Worm (Caenorhabditis elegans) whole organism, L1 larva: Measurements from ENCODE around the gene Y53G8AM.7.

Experiments
- C04F5.9 ChIP-seq: sonication (generic microtip); optimal IDR thresholded peaks from 2 replicates; lab custom pipeline; 2016; ENCODE audit warnings: missing genetic modification characterization, missing compliant biosample characterization
- C34B4.2 ChIP-seq: sonication (generic microtip); optimal IDR thresholded peaks from 2 replicates; lab custom pipeline; 2017; ENCODE audit warnings: mild to moderate bottlenecking, missing genetic modification characterization, missing compliant biosample characterization
- F16B12.6 ChIP-seq: fragments of 150-350 bp; optimal IDR thresholded peaks from 2 replicates; lab custom pipeline; 2014; ENCODE audit warnings: missing biosample characterization, missing genetic modification characterization
- aha-1 ChIP-seq: fragments of 150-350 bp; optimal IDR thresholded peaks from 2 replicates; lab custom pipeline; 2014; ENCODE audit warnings: missing biosample characterization, missing genetic modification characterization
- aly-2 ChIP-seq: fragments of 150-350 bp; optimal IDR thresholded peaks from 2 replicates; lab custom pipeline; 2014; ENCODE audit warnings: missing biosample characterization, missing genetic modification characterization
- blmp-1 ChIP-seq: fragments of 150-350 bp; optimal IDR thresholded peaks from 2 replicates; lab custom pipeline; 2014; ENCODE audit warnings: missing biosample characterization, missing genetic modification characterization
- ceh-63 ChIP-seq: fragments of 200-800 bp; sonication (Bioruptor generic); optimal IDR thresholded peaks from 2 replicates; lab custom pipeline; 2018; ENCODE audit warnings: mild to moderate bottlenecking, missing genetic modification characterization, missing compliant biosample characterization
- ceh-8 ChIP-seq: fragments of 200-800 bp; sonication (Bioruptor generic); optimal IDR thresholded peaks from 2 replicates; lab custom pipeline; 2018; ENCODE audit warnings: mild to moderate bottlenecking, missing genetic modification characterization, moderate library complexity, missing compliant biosample characterization
- ceh-90 ChIP-seq: sonication (generic microtip); optimal IDR thresholded peaks from 2 replicates; lab custom pipeline; 2016; ENCODE audit warnings: missing genetic modification characterization, missing compliant biosample characterization
- efl-1 ChIP-seq, 4 experiments: fragments of 150-350 bp; optimal IDR thresholded peaks in 3 of 4; peaks in 1 of 4; 1 replicate in 1 of 4; 2 replicates in 3 of 4; lab custom pipeline; 2014; ENCODE audit warnings: missing biosample characterization in 2 of 4, missing genetic modification characterization in 2 of 4, missing genetic modification reagents in 2 of 4
- egl-13 ChIP-seq: sonication (generic microtip); optimal IDR thresholded peaks from 2 replicates; lab custom pipeline; 2016; ENCODE audit warnings: missing genotype, missing genetic modification reagents, missing genetic modification characterization, missing compliant biosample characterization
- elt-2 ChIP-seq: sonication (generic microtip); optimal IDR thresholded peaks from 2 replicates; lab custom pipeline; 2016; ENCODE audit warnings: missing genetic modification characterization, mild to moderate bottlenecking, inconsistent platforms, missing compliant biosample characterization, missing genetic modification reagents
- fkh-10 ChIP-seq: sonication (generic microtip); optimal IDR thresholded peaks from 2 replicates; lab custom pipeline; 2017; ENCODE audit warnings: missing biosample characterization, missing genetic modification reagents, missing genetic modification characterization
- fkh-8 ChIP-seq: sonication (generic microtip); optimal IDR thresholded peaks from 2 replicates; lab custom pipeline; 2016; ENCODE audit warnings: mild to moderate bottlenecking, missing genetic modification characterization, missing compliant biosample characterization
- hlh-4 ChIP-seq: sonication (generic microtip); optimal IDR thresholded peaks from 2 replicates; lab custom pipeline; 2016; ENCODE audit warnings: mild to moderate bottlenecking, missing genetic modification characterization, missing compliant biosample characterization
- hpl-2 ChIP-seq: fragments of 150-350 bp; optimal IDR thresholded peaks from 2 replicates; lab custom pipeline; 2014; ENCODE audit warnings: missing biosample characterization, missing genetic modification reagents, missing genetic modification characterization
- irx-1 ChIP-seq: sonication (generic microtip); optimal IDR thresholded peaks from 2 replicates; lab custom pipeline; 2016; ENCODE audit warnings: missing genetic modification characterization, missing compliant biosample characterization
- isw-1 ChIP-seq: fragments of 200-800 bp; sonication (Bioruptor generic); IDR thresholded peaks from 2 replicates; pipeline ENCODE4 v1.3.6; 2022; ENCODE audit warnings: missing genetic modification characterization, missing compliant biosample characterization
- lin-35 ChIP-seq, 2 experiments: fragments of 150-350 bp; optimal IDR thresholded peaks; 2 replicates each; lab custom pipeline; 2014; ENCODE audit warnings: missing biosample characterization in 2 of 2, missing genetic modification characterization in 2 of 2, missing genetic modification reagents in 2 of 2
- lsy-2 ChIP-seq, 2 experiments: fragments of 150-350 bp; optimal IDR thresholded peaks; 2 replicates each; lab custom pipeline; 2014; ENCODE audit warnings: missing biosample characterization in 2 of 2, missing genetic modification characterization in 2 of 2
- mab-9 ChIP-seq: fragments of 200-800 bp; sonication (Bioruptor generic); IDR thresholded peaks from 2 replicates; pipeline ENCODE4 v1.3.6; 2022; ENCODE audit warnings: missing genetic modification reagents, missing genetic modification characterization, missing compliant biosample characterization
- mdl-1 ChIP-seq, 2 experiments: fragments of 150-350 bp; optimal IDR thresholded peaks; 2 replicates each; lab custom pipeline; 2014 to 2017; ENCODE audit warnings: missing biosample characterization in 2 of 2, missing genetic modification characterization in 2 of 2, inconsistent platforms in 1 of 2
- nhr-20 ChIP-seq: sonication (generic microtip); optimal IDR thresholded peaks from 2 replicates; lab custom pipeline; 2016; ENCODE audit warnings: mild to moderate bottlenecking, missing genetic modification characterization, missing compliant biosample characterization
- nhr-237 ChIP-seq: fragments of 150-350 bp; optimal IDR thresholded peaks from 2 replicates; lab custom pipeline; 2014; ENCODE audit warnings: missing biosample characterization, missing genetic modification characterization
- nhr-47 ChIP-seq: sonication (generic microtip); optimal IDR thresholded peaks from 2 replicates; lab custom pipeline; 2016; ENCODE audit warnings: mild to moderate bottlenecking, missing genetic modification characterization, moderate library complexity, missing compliant biosample characterization
- nhr-71 ChIP-seq: sonication (generic microtip); optimal IDR thresholded peaks from 2 replicates; lab custom pipeline; 2016; ENCODE audit warnings: mild to moderate bottlenecking, missing genetic modification characterization, moderate library complexity, missing compliant biosample characterization
- nhr-84 ChIP-seq: sonication (generic microtip); optimal IDR thresholded peaks from 2 replicates; lab custom pipeline; 2017; ENCODE audit warnings: missing biosample characterization, missing genetic modification characterization
- nhr-85 ChIP-seq: sonication (generic microtip); peaks from one replicate; lab custom pipeline; 2016; ENCODE audit warnings: missing genetic modification characterization, inconsistent platforms, missing compliant biosample characterization
- pag-3 ChIP-seq: sonication (generic microtip); optimal IDR thresholded peaks from 2 replicates; lab custom pipeline; 2017; ENCODE audit warnings: missing genetic modification characterization, mild to moderate bottlenecking, missing compliant biosample characterization, antibody characterized with exemption, borderline replicate concordance; ENCODE audit not compliant: insufficient read depth
- pqm-1 ChIP-seq: sonication (generic microtip); optimal IDR thresholded peaks from 3 replicates; lab custom pipeline; 2017; ENCODE audit warnings: missing biosample characterization, missing genetic modification characterization
- snpc-4 ChIP-seq: fragments of 150-350 bp; optimal IDR thresholded peaks from 2 replicates; lab custom pipeline; 2014; ENCODE audit warnings: missing biosample characterization, missing genetic modification characterization
- sptf-1 ChIP-seq: fragments of 150-350 bp; optimal IDR thresholded peaks from 2 replicates; lab custom pipeline; 2014; ENCODE audit warnings: missing biosample characterization, missing genetic modification characterization
- unc-130 ChIP-seq: fragments of 150-350 bp; optimal IDR thresholded peaks from 2 replicates; lab custom pipeline; 2017; ENCODE audit warnings: missing biosample characterization, missing genetic modification characterization, inconsistent platforms
- xbp-1 ChIP-seq: sonication (generic microtip); optimal IDR thresholded peaks from 2 replicates; lab custom pipeline; 2016; ENCODE audit warnings: missing genetic modification characterization, missing compliant biosample characterization
- ztf-11 ChIP-seq, 2 experiments: sonication (generic microtip); optimal IDR thresholded peaks; 2 replicates each; lab custom pipeline; 2016 to 2017; ENCODE audit warnings: missing genetic modification characterization in 2 of 2, missing biosample characterization in 1 of 2, missing compliant biosample characterization in 1 of 2

The Y53G8AM.7 gene

ce11 chrIII:3266602-3267001 lies at the start of gene Y53G8AM.7:
Y53G8AM.7 (minus strand) TSS chrIII:3266702.
- TF ChIP-seq efl-1 (optimal IDR thresholded peaks at IDR 0.05; lab: Kevin White, UChicago) (no peak), efl-1 (GFP tag; optimal IDR thresholded peaks at IDR 0.05 in 1 of 2; lab: Kevin White, UChicago) (peak in 1 of 2 experiments; percentile 17), nhr-47 (tag; lab: Kevin White, UChicago) (no peak), ztf-11 (tag; optimal IDR thresholded peaks at IDR 0.05; lab: Kevin White, UChicago) (no peak), unc-130 (tag; lab: Kevin White, UChicago) (no peak), hpl-2 (GFP tag; lab: Kevin White, UChicago) (no peak), C04F5.9 (tag; lab: Kevin White, UChicago) (no peak), fkh-8 (tag; lab: Kevin White, UChicago) (peak; percentile 14), pqm-1 (tag; lab: Kevin White, UChicago) (no peak), ceh-63 (GFP tag; lab: Kevin White, UChicago) (no peak), nhr-20 (tag; lab: Kevin White, UChicago) (no peak), elt-2 (tag; lab: Kevin White, UChicago) (no peak), nhr-71 (no peak), pag-3 (tag; lab: Kevin White, UChicago) (no peak), lin-35 (GFP tag; optimal IDR thresholded peaks at IDR 0.05; lab: Kevin White, UChicago) (no peak)

DNA sequence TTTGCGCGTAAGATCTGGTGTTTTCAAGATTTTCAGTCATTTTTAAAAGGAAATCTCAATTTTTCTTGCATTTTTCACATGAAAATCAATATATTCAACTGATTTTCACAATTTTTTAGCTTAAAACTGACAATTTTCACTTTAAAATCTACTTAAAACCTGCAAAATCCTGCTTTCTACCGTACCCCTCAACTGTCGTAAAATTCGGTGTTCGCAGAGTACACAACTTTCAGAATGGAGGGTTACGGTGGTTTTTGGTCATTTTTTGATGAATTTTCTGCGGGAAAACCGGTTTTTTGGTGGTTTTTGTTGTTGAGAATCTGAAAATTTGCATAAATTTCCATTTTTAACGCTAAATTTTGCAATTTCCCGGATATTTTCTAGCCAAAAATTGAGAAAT lies 45.6 kb upstream of the Y53G8AM.7 start:
- TF ChIP-seq egl-13 = no peak
- peak; percentile 70 to 90 for TF ChIP-seq lsy-2 (tag; optimal IDR thresholded peaks at IDR 0.05; lab: Kevin White, UChicago)
- no peak for TF ChIP-seq hlh-4
- peak; percentile 57 for TF ChIP-seq F16B12.6
- TF ChIP-seq efl-1 (optimal IDR thresholded peaks at IDR 0.05; lab: Kevin White, UChicago) = no peak
- TF ChIP-seq efl-1 (GFP tag; optimal IDR thresholded peaks at IDR 0.05 in 1 of 2; lab: Kevin White, UChicago) = peak in 1 of 2 experiments; percentile 30

ce11 chrIII:3311607-3312006 lies 45.1 kb upstream of the Y53G8AM.7 start:
- TF ChIP-seq efl-1 (optimal IDR thresholded peaks at IDR 0.05; lab: Kevin White, UChicago) (no peak), efl-1 (GFP tag; optimal IDR thresholded peaks at IDR 0.05 in 1 of 2; lab: Kevin White, UChicago) (peak in 1 of 2 experiments; percentile 15), ceh-90 (tag; lab: Kevin White, UChicago) (no peak), nhr-85 (tag; lab: Kevin White, UChicago) (peak; percentile 51)

ce11 chrIII:3310876-3311597 lies 44.5 kb upstream of the Y53G8AM.7 start, which contains the start of gene ral-1:
ral-1 (plus strand) TSS chrIII:3311310.
- TF ChIP-seq nhr-85 (tag; lab: Kevin White, UChicago) (peak; percentile 62), nhr-84 (tag; lab: Kevin White, UChicago) (no peak), blmp-1 (peak; percentile 4), unc-130 (tag; lab: Kevin White, UChicago) (no peak), irx-1 (tag; lab: Kevin White, UChicago) (no peak), nhr-47 (tag; lab: Kevin White, UChicago) (no peak), aha-1 (tag; lab: Kevin White, UChicago) (no peak), C04F5.9 (tag; lab: Kevin White, UChicago) (no peak), F16B12.6 (peak; percentile 12), C34B4.2 (tag; lab: Kevin White, UChicago) (no peak), lsy-2 (tag; optimal IDR thresholded peaks at IDR 0.05; lab: Kevin White, UChicago) (peak in 1 of 2 experiments; percentile 0), fkh-8 (tag; lab: Kevin White, UChicago) (peak; percentile 50), mab-9 (GFP tag; lab: Robert Waterston, UW) (no peak), efl-1 (optimal IDR thresholded peaks at IDR 0.05; lab: Kevin White, UChicago) (no peak), efl-1 (GFP tag; optimal IDR thresholded peaks at IDR 0.05 in 1 of 2; lab: Kevin White, UChicago) (peak in 1 of 2 experiments; percentile 62), pag-3 (tag; lab: Kevin White, UChicago) (no peak)
- TF ChIP-seq, all 84 proteins: peak for 6

DNA sequence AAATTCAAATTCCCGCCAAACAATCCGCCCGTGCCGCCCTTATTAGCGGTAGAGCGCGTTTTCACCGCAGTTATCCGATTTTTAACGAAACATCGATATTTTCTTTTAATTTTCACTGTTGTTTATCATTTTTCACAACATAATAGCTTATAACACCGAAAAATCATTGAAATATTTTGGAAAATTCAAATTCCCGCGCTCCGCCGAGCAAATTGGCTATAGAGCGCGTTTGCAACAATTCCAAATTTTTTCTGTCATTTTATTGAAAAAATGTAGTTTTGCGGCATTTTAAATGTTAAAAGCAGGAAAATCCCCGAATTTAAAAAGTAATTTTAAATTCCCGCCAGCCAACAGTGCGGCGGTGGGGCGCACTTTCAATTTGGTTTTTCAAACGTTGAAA lies 43.2 kb upstream of the Y53G8AM.7 start:
- TF ChIP-seq mdl-1 (tag; optimal IDR thresholded peaks at IDR 0.05; lab: Kevin White, UChicago) = no peak
- no peak for TF ChIP-seq aly-2 (tag; lab: Kevin White, UChicago)
- no peak for TF ChIP-seq ceh-8 (GFP tag; lab: Kevin White, UChicago)
- TF ChIP-seq xbp-1 (tag; lab: Kevin White, UChicago) = no peak
- TF ChIP-seq sptf-1 (tag; lab: Kevin White, UChicago) = no peak
- no peak for TF ChIP-seq isw-1
- no peak for TF ChIP-seq nhr-84 (tag; lab: Kevin White, UChicago)
- no peak for TF ChIP-seq nhr-237 (tag; lab: Kevin White, UChicago)
- TF ChIP-seq fkh-10 (GFP tag; lab: Kevin White, UChicago) = no peak
- no peak for TF ChIP-seq ceh-63 (GFP tag; lab: Kevin White, UChicago)
- no peak for TF ChIP-seq efl-1 (optimal IDR thresholded peaks at IDR 0.05; lab: Kevin White, UChicago)
- TF ChIP-seq efl-1 (GFP tag; optimal IDR thresholded peaks at IDR 0.05 in 1 of 2; lab: Kevin White, UChicago) = no peak
- no peak for TF ChIP-seq snpc-4 (tag; lab: Kevin White, UChicago)
